Fruit fly (Drosophila melanogaster) whole organism, adult: ENCODE data around the gene CG12439.

Experiments
- CG11617 ChIP-seq: fragments of 200-800 bp; sonication (Bioruptor generic); optimal IDR thresholded peaks from 2 replicates; lab custom pipeline; 2017; ENCODE audit warnings: mild to moderate bottlenecking, missing biosample characterization, missing genetic modification reagents, missing genetic modification characterization
- CG12768 ChIP-seq: fragments of 200-800 bp; sonication (Bioruptor generic); optimal IDR thresholded peaks from 2 replicates; lab custom pipeline; 2017; ENCODE audit warnings: missing biosample characterization, missing genetic modification characterization, mild to moderate bottlenecking, moderate library complexity, missing genetic modification reagents
- CG14711 ChIP-seq: fragments of 200-800 bp; sonication (Bioruptor generic); optimal IDR thresholded peaks from 2 replicates; lab custom pipeline; 2018; ENCODE audit warnings: missing biosample characterization, mild to moderate bottlenecking, missing genetic modification characterization, moderate library complexity
- CG1620 ChIP-seq: fragments of 200-800 bp; sonication (Bioruptor generic); optimal IDR thresholded peaks from 2 replicates; lab custom pipeline; 2016; ENCODE audit warnings: missing biosample characterization, missing genetic modification characterization
- CG33017 ChIP-seq: fragments of 200-800 bp; sonication (Bioruptor generic); optimal IDR thresholded peaks from 2 replicates; lab custom pipeline; 2018; ENCODE audit warnings: missing biosample characterization, mild to moderate bottlenecking, missing genetic modification characterization, moderate library complexity
- CG5204 ChIP-seq: fragments of 200-800 bp; sonication (Bioruptor generic); optimal IDR thresholded peaks from 2 replicates; lab custom pipeline; 2016; ENCODE audit warnings: missing biosample characterization, missing genetic modification characterization
- CG7045 ChIP-seq: fragments of 200-800 bp; sonication (Bioruptor generic); optimal IDR thresholded peaks from 2 replicates; lab custom pipeline; 2017; ENCODE audit warnings: missing biosample characterization, mild to moderate bottlenecking, missing genetic modification characterization
- CG7101 ChIP-seq: fragments of 200-800 bp; sonication (Bioruptor generic); optimal IDR thresholded peaks from 2 replicates; lab custom pipeline; 2018; ENCODE audit warnings: missing biosample characterization, mild to moderate bottlenecking, missing genetic modification characterization, moderate library complexity
- Clk ChIP-seq: fragments of 200-800 bp; sonication (Bioruptor generic); optimal IDR thresholded peaks from 2 replicates; lab custom pipeline; 2017; ENCODE audit warnings: missing biosample characterization, missing genetic modification characterization
- Crg-1 ChIP-seq: fragments of 200-800 bp; sonication (Bioruptor generic); optimal IDR thresholded peaks from 2 replicates; lab custom pipeline; 2016; ENCODE audit warnings: missing biosample characterization, missing genetic modification characterization
- Hr96 ChIP-seq: fragments of 200-800 bp; sonication (Bioruptor generic); optimal IDR thresholded peaks from 2 replicates; lab custom pipeline; 2016; ENCODE audit warnings: missing biosample characterization, missing genetic modification characterization
- Mnt ChIP-seq: fragments of 200-800 bp; sonication (Bioruptor generic); optimal IDR thresholded peaks from 2 replicates; lab custom pipeline; 2016; ENCODE audit warnings: missing biosample characterization, mild to moderate bottlenecking, missing genetic modification characterization
- bab1 ChIP-seq: fragments of 200-800 bp; sonication (Bioruptor generic); optimal IDR thresholded peaks from 3 replicates; lab custom pipeline; 2019; ENCODE audit warnings: missing biosample characterization, mild to moderate bottlenecking, missing genetic modification characterization, moderate library complexity
- cic ChIP-seq: fragments of 200-800 bp; sonication (Bioruptor generic); optimal IDR thresholded peaks from 2 replicates; lab custom pipeline; 2017; ENCODE audit warnings: missing biosample characterization, mild to moderate bottlenecking, missing genetic modification characterization, moderate library complexity
- cnc ChIP-seq, 2 experiments: fragments of >200 bp; optimal IDR thresholded peaks; 2 replicates each; lab custom pipeline; 2017
- kay ChIP-seq: fragments of 200-800 bp; sonication (Bioruptor generic); peaks from one replicate; lab custom pipeline; 2016; ENCODE audit warnings: missing biosample characterization, missing genetic modification characterization, borderline replicate concordance
- ovo ChIP-seq: fragments of 200-800 bp; sonication (Bioruptor generic); optimal IDR thresholded peaks from 2 replicates; lab custom pipeline; 2016; ENCODE audit warnings: missing biosample characterization, missing genetic modification characterization
- pad ChIP-seq: fragments of 200-800 bp; sonication (Bioruptor generic); optimal IDR thresholded peaks from 3 replicates; lab custom pipeline; 2017; ENCODE audit warnings: missing biosample characterization, missing genetic modification characterization, mild to moderate bottlenecking, moderate library complexity, missing genetic modification reagents
- tj ChIP-seq: fragments of 200-800 bp; sonication (Bioruptor generic); optimal IDR thresholded peaks from 3 replicates; lab custom pipeline; 2017; ENCODE audit warnings: missing biosample characterization, mild to moderate bottlenecking, missing genetic modification characterization, moderate library complexity
- toe ChIP-seq: fragments of 200-800 bp; sonication (Bioruptor generic); optimal IDR thresholded peaks from 2 replicates; lab custom pipeline; 2016; ENCODE audit warnings: missing biosample characterization, missing genetic modification characterization

Gene CG12439

dm6 chr2L:9076821-9077220 is at the start of gene CG12439:
CG12439 (plus strand) TSS chr2L:9077121.
- no peak for TF ChIP-seq cnc (optimal IDR thresholded peaks at IDR 0.05; lab: Kevin White, UChicago)
- TF ChIP-seq Crg-1 (GFP tag; lab: Kevin White, UChicago) = no peak
- TF ChIP-seq cic (GFP tag; lab: Kevin White, UChicago) = no peak
- no peak for TF ChIP-seq Clk (GFP tag; lab: Kevin White, UChicago)
- no peak for TF ChIP-seq CG7101 (tag; lab: Kevin White, UChicago)
- TF ChIP-seq CG14711 (tag; lab: Kevin White, UChicago) = no peak
- no peak for TF ChIP-seq CG7045
- no peak for TF ChIP-seq Hr96 (GFP tag; lab: Kevin White, UChicago)
- no peak for TF ChIP-seq CG33017
- no peak for TF ChIP-seq CG5204 (GFP tag; lab: Kevin White, UChicago)
- no peak for TF ChIP-seq toe (GFP tag; lab: Kevin White, UChicago)

- TF ChIP-seq pad (GFP tag; lab: Kevin White, UChicago) (no peak), CG14711 (tag; lab: Kevin White, UChicago) (no peak), CG33017 (no peak), Mnt (GFP tag; lab: Kevin White, UChicago) (no peak), Clk (GFP tag; lab: Kevin White, UChicago) (no peak), bab1 (GFP tag; lab: Kevin White, UChicago) (no peak), tj (GFP tag; lab: Kevin White, UChicago) (no peak), CG7101 (tag; lab: Kevin White, UChicago) (no peak), CG7045 (no peak)
These were observed 45.2 kb upstream of the CG12439 start, which contains the start of gene CG9582 for dm6 chr2L:9031736-9032135. CG9582 (minus strand) TSS chr2L:9031836.

dm6 chr2L:9067124-9067523 is 9.8 kb upstream of the CG12439 start:
- TF ChIP-seq CG7101 (tag; lab: Kevin White, UChicago) (no peak), cic (GFP tag; lab: Kevin White, UChicago) (no peak), CG5204 (GFP tag; lab: Kevin White, UChicago) (no peak)

- TF ChIP-seq CG7045 = no peak
- no peak for TF ChIP-seq pad (GFP tag; lab: Kevin White, UChicago)
- TF ChIP-seq CG33017 = no peak
- TF ChIP-seq CG12768 (GFP tag; lab: Kevin White, UChicago) = no peak
- TF ChIP-seq CG7101 (tag; lab: Kevin White, UChicago) = no peak
- no peak for TF ChIP-seq Crg-1 (GFP tag; lab: Kevin White, UChicago)
- no peak for TF ChIP-seq cnc (optimal IDR thresholded peaks at IDR 0.05; lab: Kevin White, UChicago)
- TF ChIP-seq kay = no peak
- TF ChIP-seq cic (GFP tag; lab: Kevin White, UChicago) = no peak
- TF ChIP-seq Hr96 (GFP tag; lab: Kevin White, UChicago) = no peak
- TF ChIP-seq CG11617 (GFP tag; lab: Kevin White, UChicago) = no peak
These were observed 5.8 kb upstream of the CG12439 start, which contains the start of gene DIP-zeta for dm6 chr2L:9071094-9071612. DIP-zeta (minus strand) TSS chr2L:9071164.

- peak; percentile 61 for TF ChIP-seq pad (GFP tag; lab: Kevin White, UChicago)
- no peak for TF ChIP-seq cnc (optimal IDR thresholded peaks at IDR 0.05; lab: Kevin White, UChicago)
These were observed 5.8 kb downstream of the CG12439 start for dm6 chr2L:9082750-9083149.

- TF ChIP-seq CG1620 (GFP tag; lab: Kevin White, UChicago) (no peak), ovo (GFP tag; lab: Kevin White, UChicago) (no peak), cnc (optimal IDR thresholded peaks at IDR 0.05; lab: Kevin White, UChicago) (no peak), pad (GFP tag; lab: Kevin White, UChicago) (no peak), bab1 (GFP tag; lab: Kevin White, UChicago) (no peak), Clk (GFP tag; lab: Kevin White, UChicago) (no peak), CG11617 (GFP tag; lab: Kevin White, UChicago) (no peak), tj (GFP tag; lab: Kevin White, UChicago) (no peak), Crg-1 (GFP tag; lab: Kevin White, UChicago) (no peak)
These were observed 6.9 kb downstream of the CG12439 start, which contains the start of gene Toll-4 for dm6 chr2L:9083807-9084206. Toll-4 (plus strand) TSS chr2L:9084107.

dm6 chr2L:9089543-9090088 is 12.7 kb downstream of the CG12439 start:
- TF ChIP-seq kay = no peak
- no peak for TF ChIP-seq toe (GFP tag; lab: Kevin White, UChicago)
- TF ChIP-seq CG33017 = no peak
- no peak for TF ChIP-seq Hr96 (GFP tag; lab: Kevin White, UChicago)
- no peak for TF ChIP-seq Clk (GFP tag; lab: Kevin White, UChicago)
- no peak for TF ChIP-seq cic (GFP tag; lab: Kevin White, UChicago)
- TF ChIP-seq CG14711 (tag; lab: Kevin White, UChicago) = no peak
- no peak for TF ChIP-seq Crg-1 (GFP tag; lab: Kevin White, UChicago)
- TF ChIP-seq CG11617 (GFP tag; lab: Kevin White, UChicago) = no peak
- no peak for TF ChIP-seq CG7101 (tag; lab: Kevin White, UChicago)
- TF ChIP-seq CG5204 (GFP tag; lab: Kevin White, UChicago) = no peak
- no peak for TF ChIP-seq CG7045
- no peak for TF ChIP-seq ovo (GFP tag; lab: Kevin White, UChicago)
- no peak for TF ChIP-seq cnc (optimal IDR thresholded peaks at IDR 0.05; lab: Kevin White, UChicago)
